Worm (Caenorhabditis elegans) whole organism, late embryonic: ENCODE data around the gene C28H8.5.
A peak's percentile ranks its signal among the peaks of the same experiment; 100 is the strongest.

Experiments
- C08G9.2 ChIP-seq: sonication (generic microtip); optimal IDR thresholded peaks from 2 replicates; lab custom pipeline; 2016; ENCODE audit warnings: mild to moderate bottlenecking, missing genetic modification characterization, moderate library complexity, missing compliant biosample characterization
- F13H6.1 ChIP-seq: sonication (generic microtip); optimal IDR thresholded peaks from 2 replicates; lab custom pipeline; 2016; ENCODE audit warnings: missing genetic modification characterization, missing compliant biosample characterization
- K02D7.2 ChIP-seq: sonication (generic microtip); optimal IDR thresholded peaks from 2 replicates; lab custom pipeline; 2017; ENCODE audit warnings: mild to moderate bottlenecking, missing genetic modification characterization, missing compliant biosample characterization
- K09A11.1 ChIP-seq: sonication (generic microtip); optimal IDR thresholded peaks from 2 replicates; lab custom pipeline; 2017; ENCODE audit warnings: antibody characterized with exemption, mild to moderate bottlenecking, missing genetic modification characterization, missing compliant biosample characterization; ENCODE audit not compliant: insufficient read depth
- ama-1 ChIP-seq: fragments of 150-350 bp; optimal IDR thresholded peaks from 2 replicates; lab custom pipeline; 2014
- ceh-14 ChIP-seq: sonication (generic microtip); optimal IDR thresholded peaks from 2 replicates; lab custom pipeline; 2016; ENCODE audit warnings: missing genotype, missing genetic modification characterization, missing compliant biosample characterization
- ceh-18 ChIP-seq: sonication (generic microtip); optimal IDR thresholded peaks from 2 replicates; lab custom pipeline; 2016; ENCODE audit warnings: missing genetic modification characterization, missing compliant biosample characterization
- ceh-19 ChIP-seq: fragments of 200-800 bp; sonication (Bioruptor generic); optimal IDR thresholded peaks from 2 replicates; lab custom pipeline; 2018; ENCODE audit warnings: mild to moderate bottlenecking, missing genetic modification characterization, missing compliant biosample characterization
- ceh-24 ChIP-seq: sonication (generic microtip); optimal IDR thresholded peaks from 2 replicates; lab custom pipeline; 2016; ENCODE audit warnings: mild to moderate bottlenecking, missing genetic modification characterization, missing compliant biosample characterization
- ceh-30 ChIP-seq: fragments of 150-350 bp; optimal IDR thresholded peaks from 2 replicates; lab custom pipeline; 2014; ENCODE audit warnings: missing biosample characterization, missing genetic modification characterization
- ceh-31 ChIP-seq: sonication (generic microtip); optimal IDR thresholded peaks from 2 replicates; lab custom pipeline; 2016; ENCODE audit warnings: missing genetic modification characterization, missing compliant biosample characterization
- ceh-48 ChIP-seq: sonication (generic microtip); optimal IDR thresholded peaks from 2 replicates; lab custom pipeline; 2016; ENCODE audit warnings: missing genetic modification characterization, inconsistent platforms, missing compliant biosample characterization
- ceh-6 ChIP-seq: fragments of 200-800 bp; sonication (Bioruptor generic); optimal IDR thresholded peaks from 2 replicates; lab custom pipeline; 2018; ENCODE audit warnings: mild to moderate bottlenecking, missing genetic modification characterization, missing compliant biosample characterization
- ceh-9 ChIP-seq: sonication (generic microtip); optimal IDR thresholded peaks from 2 replicates; lab custom pipeline; 2016; ENCODE audit warnings: mild to moderate bottlenecking, missing genetic modification characterization, inconsistent platforms, missing compliant biosample characterization
- che-1 ChIP-seq: sonication (generic microtip); optimal IDR thresholded peaks from 2 replicates; lab custom pipeline; 2016; ENCODE audit warnings: mild to moderate bottlenecking, missing genetic modification characterization, missing compliant biosample characterization
- dve-1 ChIP-seq: sonication (generic microtip); optimal IDR thresholded peaks from 2 replicates; lab custom pipeline; 2017; ENCODE audit warnings: antibody characterized with exemption, mild to moderate bottlenecking, missing genetic modification characterization, missing compliant biosample characterization
- elt-2 ChIP-seq: sonication (generic microtip); optimal IDR thresholded peaks from 2 replicates; lab custom pipeline; 2016; ENCODE audit warnings: missing genetic modification reagents, missing genetic modification characterization, missing compliant biosample characterization
- ets-4 ChIP-seq: sonication (generic microtip); optimal IDR thresholded peaks from 2 replicates; lab custom pipeline; 2016; ENCODE audit warnings: missing genetic modification characterization, missing compliant biosample characterization
- fax-1 ChIP-seq: sonication (generic microtip); optimal IDR thresholded peaks from 2 replicates; lab custom pipeline; 2016; ENCODE audit warnings: missing genotype, missing genetic modification characterization, missing compliant biosample characterization
- fkh-10 ChIP-seq: fragments of 150-350 bp; optimal IDR thresholded peaks from 2 replicates; lab custom pipeline; 2014; ENCODE audit warnings: missing biosample characterization, missing genetic modification reagents, missing genetic modification characterization
- fkh-6 ChIP-seq: sonication (generic microtip); optimal IDR thresholded peaks from 2 replicates; lab custom pipeline; 2016; ENCODE audit warnings: missing genetic modification characterization, missing compliant biosample characterization
- gmeb-2 ChIP-seq: sonication (generic microtip); optimal IDR thresholded peaks from 2 replicates; lab custom pipeline; 2016; ENCODE audit warnings: missing genetic modification characterization, inconsistent platforms, missing compliant biosample characterization
- hlh-30 ChIP-seq: sonication (generic microtip); optimal IDR thresholded peaks from 2 replicates; lab custom pipeline; 2017; ENCODE audit warnings: antibody characterized with exemption, missing genetic modification characterization, missing compliant biosample characterization; ENCODE audit not compliant: insufficient read depth
- hlh-6 ChIP-seq: sonication (generic microtip); optimal IDR thresholded peaks from 2 replicates; lab custom pipeline; 2016; ENCODE audit warnings: missing genotype, missing genetic modification characterization, missing compliant biosample characterization
- hlh-8 ChIP-seq: sonication (generic microtip); optimal IDR thresholded peaks from 2 replicates; lab custom pipeline; 2016; ENCODE audit warnings: missing genotype, missing genetic modification characterization, missing compliant biosample characterization
- lim-6 ChIP-seq: sonication (generic microtip); optimal IDR thresholded peaks from 2 replicates; lab custom pipeline; 2016; ENCODE audit warnings: missing genetic modification characterization, missing compliant biosample characterization
- lin-11 ChIP-seq: fragments of 200-800 bp; sonication (Bioruptor generic); optimal IDR thresholded peaks from 2 replicates; lab custom pipeline; 2018; ENCODE audit warnings: mild to moderate bottlenecking, missing genetic modification characterization, missing compliant biosample characterization
- madf-2 ChIP-seq: sonication (generic microtip); optimal IDR thresholded peaks from 2 replicates; lab custom pipeline; 2017; ENCODE audit warnings: missing genetic modification characterization, missing compliant biosample characterization
- mec-3 ChIP-seq: sonication (generic microtip); optimal IDR thresholded peaks from 2 replicates; lab custom pipeline; 2016; ENCODE audit warnings: borderline replicate concordance, missing genetic modification characterization, missing compliant biosample characterization
- nfya-1 ChIP-seq: sonication (generic microtip); optimal IDR thresholded peaks from 2 replicates; lab custom pipeline; 2017; ENCODE audit warnings: missing genetic modification characterization, mild to moderate bottlenecking, missing compliant biosample characterization, antibody characterized with exemption, moderate library complexity
- nhr-11 ChIP-seq: fragments of 150-350 bp; optimal IDR thresholded peaks from 2 replicates; lab custom pipeline; 2014; ENCODE audit warnings: missing biosample characterization, missing genetic modification characterization
- nhr-232 ChIP-seq: sonication (generic microtip); optimal IDR thresholded peaks from 2 replicates; lab custom pipeline; 2016; ENCODE audit warnings: missing genetic modification characterization, missing compliant biosample characterization
- npax-4 ChIP-seq: sonication (generic microtip); optimal IDR thresholded peaks from 2 replicates; lab custom pipeline; 2016; ENCODE audit warnings: missing genetic modification characterization, missing compliant biosample characterization
- pag-3 ChIP-seq: sonication (generic microtip); optimal IDR thresholded peaks from 2 replicates; lab custom pipeline; 2016; ENCODE audit warnings: missing compliant biosample characterization, missing genetic modification characterization, borderline replicate concordance
- pax-1 ChIP-seq: fragments of 150-350 bp; optimal IDR thresholded peaks from 2 replicates; lab custom pipeline; 2014; ENCODE audit warnings: missing biosample characterization, missing genetic modification characterization
- pha-4 ChIP-seq: fragments of 150-350 bp; optimal IDR thresholded peaks from 2 replicates; lab custom pipeline; 2018; ENCODE audit warnings: missing biosample characterization, missing genetic modification reagents, missing genetic modification characterization
- pqm-1 ChIP-seq: sonication (generic microtip); optimal IDR thresholded peaks from 2 replicates; lab custom pipeline; 2016; ENCODE audit warnings: missing genetic modification characterization, missing compliant biosample characterization
- pros-1 ChIP-seq: fragments of 150-350 bp; optimal IDR thresholded peaks from 2 replicates; lab custom pipeline; 2014; ENCODE audit warnings: missing biosample characterization, missing genetic modification reagents, missing genetic modification characterization
- sdc-2 ChIP-seq: sonication (generic microtip); optimal IDR thresholded peaks from 2 replicates; lab custom pipeline; 2016; ENCODE audit warnings: missing genotype, missing genetic modification characterization, missing compliant biosample characterization
- sox-2 ChIP-seq: fragments of 200-800 bp; sonication (Bioruptor generic); IDR thresholded peaks from 2 replicates; pipeline ENCODE4 v1.3.6; 2022; ENCODE audit warnings: missing genetic modification reagents, missing genetic modification characterization, missing compliant biosample characterization
- sox-4 ChIP-seq: sonication (generic microtip); optimal IDR thresholded peaks from 2 replicates; lab custom pipeline; 2017; ENCODE audit warnings: mild to moderate bottlenecking, missing genetic modification characterization, inconsistent platforms, missing compliant biosample characterization
- syd-9 ChIP-seq: sonication (generic microtip); optimal IDR thresholded peaks from 2 replicates; lab custom pipeline; 2016; ENCODE audit warnings: mild to moderate bottlenecking, missing genetic modification characterization, moderate library complexity, missing compliant biosample characterization
- unc-42 ChIP-seq: sonication (generic microtip); optimal IDR thresholded peaks from 2 replicates; lab custom pipeline; 2016; ENCODE audit warnings: missing genotype, missing genetic modification characterization, missing compliant biosample characterization
- zip-5 ChIP-seq: sonication (generic microtip); optimal IDR thresholded peaks from 2 replicates; lab custom pipeline; 2016; ENCODE audit warnings: missing genetic modification characterization, missing compliant biosample characterization

The C28H8.5 gene

DNA sequence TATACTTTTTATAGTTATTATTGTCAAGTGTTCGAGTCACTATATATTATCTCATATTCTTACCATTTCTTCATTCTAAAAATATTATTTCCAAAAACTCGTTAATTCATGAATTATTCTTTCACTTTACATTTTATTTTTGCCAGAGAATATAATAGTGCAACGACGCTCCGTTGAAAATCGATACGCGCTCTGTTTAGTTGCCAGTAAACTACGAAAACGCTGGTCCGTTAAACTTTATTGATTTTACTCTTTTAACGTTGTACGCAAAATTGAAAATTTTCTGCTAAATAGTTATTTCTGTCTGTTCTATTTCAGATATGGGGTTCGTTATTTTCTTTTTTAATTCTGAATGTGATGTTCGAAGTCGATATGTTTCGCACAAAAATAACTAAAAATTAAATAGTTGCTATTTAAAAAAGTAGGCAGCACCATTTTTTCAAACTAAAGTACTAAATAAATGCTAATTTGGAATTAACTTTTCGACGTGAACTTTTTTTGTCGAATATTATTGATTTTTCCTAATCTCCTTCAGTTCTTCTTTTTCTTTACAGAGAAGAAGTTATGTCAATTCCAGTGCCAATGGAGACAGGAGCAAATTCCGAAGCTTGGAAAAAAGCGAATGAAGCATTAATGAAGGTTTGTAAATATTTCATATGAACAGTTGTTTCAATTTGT is 4.7 kb upstream of the C28H8.5 start, which contains the start of gene hpo-10:
Gene hpo-10, plus strand, starts transcription at position 199 of the 678 bp plus-strand sequence.
- TF ChIP-seq ceh-31 (tag; lab: Kevin White, UChicago) (peak; percentile 13), hlh-30 (tag; lab: Kevin White, UChicago) (no peak), K02D7.2 (tag; lab: Kevin White, UChicago) (no peak), nfya-1 (tag; lab: Kevin White, UChicago) (peak; percentile 18), madf-2 (tag; lab: Kevin White, UChicago) (no peak), nhr-11 (no peak), sox-4 (no peak), mec-3 (tag; lab: Kevin White, UChicago) (no peak), ceh-19 (GFP tag; lab: Kevin White, UChicago) (no peak), ceh-48 (peak; percentile 93), lim-6 (tag; lab: Kevin White, UChicago) (no peak), unc-42 (tag; lab: Kevin White, UChicago) (no peak), ama-1 (no peak), K09A11.1 (tag; lab: Kevin White, UChicago) (no peak), npax-4 (no peak), ceh-30 (tag; lab: Kevin White, UChicago) (no peak), fkh-6 (tag; lab: Kevin White, UChicago) (no peak), ets-4 (tag; lab: Kevin White, UChicago) (no peak), sdc-2 (tag; lab: Kevin White, UChicago) (no peak), pax-1 (tag; lab: Kevin White, UChicago) (no peak), ceh-24 (tag; lab: Kevin White, UChicago) (no peak)

DNA sequence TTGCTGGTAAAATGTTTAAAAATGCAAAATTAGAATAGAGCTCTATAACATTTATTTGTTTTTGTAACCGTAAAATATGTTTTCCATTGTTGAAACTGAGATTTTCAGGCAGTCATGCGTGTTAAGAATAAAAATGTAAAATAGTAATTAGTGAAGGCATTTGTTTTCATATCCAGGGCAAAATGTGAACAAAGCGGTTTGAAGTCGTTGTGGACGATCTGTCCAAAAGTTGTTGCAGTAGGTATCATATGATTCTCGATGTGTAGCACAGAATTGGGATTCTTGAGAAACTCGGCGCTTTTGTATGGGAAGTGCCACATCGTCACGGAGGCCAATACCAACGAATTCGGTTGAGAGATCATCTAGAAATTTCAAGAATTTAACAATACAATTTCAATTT is 1.8 kb upstream of the C28H8.5 start:
- TF ChIP-seq ets-4 (tag; lab: Kevin White, UChicago) (no peak), ama-1 (peak; percentile 0)

DNA sequence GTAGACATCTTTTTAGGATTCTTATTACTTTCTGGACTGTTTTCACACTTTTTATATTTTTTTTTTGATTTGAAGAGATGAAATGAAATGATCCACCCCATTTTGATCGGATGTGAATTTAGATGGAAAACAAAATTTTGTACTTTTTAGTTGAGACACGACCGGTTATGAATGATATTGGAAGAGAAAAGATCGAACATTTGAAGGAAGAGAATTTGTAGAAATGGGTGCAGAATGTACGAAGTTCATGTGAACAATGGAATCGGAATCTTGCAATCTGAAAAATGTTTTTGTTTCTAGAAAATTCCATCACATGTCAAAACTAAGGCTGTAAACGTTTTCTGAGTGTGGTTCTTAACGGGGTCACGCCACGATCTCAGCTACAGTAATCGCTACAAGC is 1.3 kb upstream of the C28H8.5 start, which contains the start of gene F01F1.14:
Gene F01F1.14, minus strand, starts transcription at position 101 of the 400 bp plus-strand sequence.
- TF ChIP-seq ceh-30 (tag; lab: Kevin White, UChicago) (no peak), ceh-48 (no peak), ceh-18 (tag; lab: Kevin White, UChicago) (no peak)

DNA sequence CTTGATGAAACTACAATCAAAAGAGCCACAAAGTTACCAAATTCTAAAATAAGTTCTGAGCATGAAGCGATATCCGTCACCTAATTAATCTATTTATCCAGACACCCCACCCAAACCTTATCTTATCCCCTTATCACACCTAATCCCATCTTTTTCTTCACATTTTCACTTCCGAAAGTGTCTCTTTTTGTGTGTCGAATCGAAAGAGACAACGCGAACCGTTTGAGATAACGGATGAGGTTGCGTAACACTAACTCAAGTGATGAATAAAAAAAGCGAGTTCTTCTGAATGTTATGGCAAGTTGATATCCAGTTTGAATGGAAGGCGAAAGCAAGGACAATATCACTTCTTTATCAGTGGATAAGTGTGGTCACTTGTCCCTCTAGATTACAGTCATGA is 590 bp upstream of the C28H8.5 start:
- no peak for TF ChIP-seq elt-2
- no peak for TF ChIP-seq nhr-232 (tag; lab: Kevin White, UChicago)
- TF ChIP-seq nhr-11 = no peak
- TF ChIP-seq hlh-6 (tag; lab: Kevin White, UChicago) = no peak
- TF ChIP-seq pag-3 (tag; lab: Kevin White, UChicago) = no peak
- TF ChIP-seq dve-1 (tag; lab: Kevin White, UChicago) = no peak
- no peak for TF ChIP-seq pros-1 (tag; lab: Kevin White, UChicago)
- TF ChIP-seq pqm-1 (tag; lab: Kevin White, UChicago) = no peak
- no peak for TF ChIP-seq sox-4
- TF ChIP-seq lin-11 (tag; lab: Kevin White, UChicago) = no peak
- TF ChIP-seq ceh-9 (tag; lab: Kevin White, UChicago) = no peak
- TF ChIP-seq che-1 (tag; lab: Kevin White, UChicago) = no peak

ce11 chrIII:5884459-5884858 is 352 bp downstream of the C28H8.5 start:
- no peak for TF ChIP-seq fax-1
- TF ChIP-seq nfya-1 (tag; lab: Kevin White, UChicago) = no peak
- no peak for TF ChIP-seq F13H6.1 (tag; lab: Kevin White, UChicago)
- no peak for TF ChIP-seq C08G9.2 (tag; lab: Kevin White, UChicago)
- TF ChIP-seq sox-2 = no peak
- TF ChIP-seq ceh-24 (tag; lab: Kevin White, UChicago) = no peak
- no peak for TF ChIP-seq ceh-30 (tag; lab: Kevin White, UChicago)
- TF ChIP-seq hlh-8 (tag; lab: Kevin White, UChicago) = no peak
- no peak for TF ChIP-seq ceh-6 (GFP tag; lab: Kevin White, UChicago)
- TF ChIP-seq fkh-10 (GFP tag; lab: Kevin White, UChicago) = no peak
- no peak for TF ChIP-seq ceh-14 (tag; lab: Kevin White, UChicago)
- TF ChIP-seq syd-9 (tag; lab: Kevin White, UChicago) = no peak
- TF ChIP-seq gmeb-2 (tag; lab: Kevin White, UChicago) = no peak
- TF ChIP-seq elt-2 = no peak
- TF ChIP-seq lim-6 (tag; lab: Kevin White, UChicago) = no peak
- no peak for TF ChIP-seq sdc-2 (tag; lab: Kevin White, UChicago)
- no peak for TF ChIP-seq zip-5 (tag; lab: Kevin White, UChicago)
- TF ChIP-seq K09A11.1 (tag; lab: Kevin White, UChicago) = no peak
- TF ChIP-seq unc-42 (tag; lab: Kevin White, UChicago) = no peak
- no peak for TF ChIP-seq pha-4 (tag; lab: Kevin White, UChicago)
- TF ChIP-seq, all 69 proteins: peak for 0
